Fruit fly (Drosophila melanogaster) whole organism, prepupa: ENCODE measurements around the gene CG8188.

Source experiments
- Blimp-1 ChIP-seq: fragments of 200-800 bp; sonication (Bioruptor generic); optimal IDR thresholded peaks from 3 replicates; lab custom pipeline; 2017; ENCODE audit warnings: missing biosample characterization, missing genetic modification characterization, mild to moderate bottlenecking, moderate library complexity, missing genetic modification reagents
- CG10631 ChIP-seq: fragments of 200-800 bp; sonication (Bioruptor generic); optimal IDR thresholded peaks from 2 replicates; lab custom pipeline; 2016; ENCODE audit warnings: missing biosample characterization, missing genetic modification characterization
- CG11294 ChIP-seq: fragments of 200-800 bp; sonication (Bioruptor generic); IDR thresholded peaks from 2 replicates; pipeline ENCODE4 v1.3.6; 2022; ENCODE audit warnings: missing biosample characterization, missing genetic modification characterization
- CG11902 ChIP-seq: fragments of 200-800 bp; sonication (Bioruptor generic); optimal IDR thresholded peaks from 3 replicates; lab custom pipeline; 2016; ENCODE audit warnings: missing biosample characterization, missing genetic modification characterization
- CG15336 ChIP-seq: fragments of 200-800 bp; sonication (Bioruptor generic); IDR thresholded peaks from 2 replicates; pipeline ENCODE4 v1.3.6; 2022; ENCODE audit warnings: missing biosample characterization, missing genetic modification characterization
- CG16779 ChIP-seq: fragments of 200-800 bp; sonication (Bioruptor generic); optimal IDR thresholded peaks from 3 replicates; lab custom pipeline; 2017; ENCODE audit warnings: missing biosample characterization, mild to moderate bottlenecking, missing genetic modification characterization
- CG3032 ChIP-seq: fragments of 200-800 bp; optimal IDR thresholded peaks from 2 replicates; lab custom pipeline; 2019; ENCODE audit warnings: missing biosample characterization, mild to moderate bottlenecking, missing genetic modification characterization, moderate library complexity
- CG31627 ChIP-seq: fragments of 200-800 bp; sonication (Bioruptor generic); optimal IDR thresholded peaks from 3 replicates; lab custom pipeline; 2016; ENCODE audit warnings: missing biosample characterization, missing genetic modification characterization
- CG32006 ChIP-seq: fragments of 200-800 bp; sonication (Bioruptor generic); optimal IDR thresholded peaks from 3 replicates; lab custom pipeline; 2017; ENCODE audit warnings: missing biosample characterization, mild to moderate bottlenecking, missing genetic modification characterization
- CG34406 ChIP-seq: fragments of 200-800 bp; sonication (Bioruptor generic); optimal IDR thresholded peaks from 3 replicates; lab custom pipeline; 2016; ENCODE audit warnings: missing biosample characterization, missing genetic modification characterization
- CG4318 ChIP-seq: fragments of 200-800 bp; sonication (Bioruptor generic); optimal IDR thresholded peaks from 3 replicates; lab custom pipeline; 2017; ENCODE audit warnings: missing biosample characterization, mild to moderate bottlenecking, missing genetic modification characterization
- CG6163 ChIP-seq: fragments of 200-800 bp; sonication (Bioruptor generic); IDR thresholded peaks from 3 replicates; pipeline ENCODE4 v1.3.6; 2022; ENCODE audit warnings: missing biosample characterization, missing genetic modification characterization
- CG6276 ChIP-seq: fragments of 200-800 bp; sonication (Bioruptor generic); optimal IDR thresholded peaks from 2 replicates; lab custom pipeline; 2017; ENCODE audit warnings: missing biosample characterization, mild to moderate bottlenecking, missing genetic modification characterization
- CG6792 ChIP-seq: fragments of 200-800 bp; sonication (Bioruptor generic); optimal IDR thresholded peaks from 3 replicates; lab custom pipeline; 2016; ENCODE audit warnings: missing biosample characterization, missing genetic modification characterization
- CG6808 ChIP-seq: fragments of 200-800 bp; sonication (Bioruptor generic); optimal IDR thresholded peaks from 3 replicates; lab custom pipeline; 2017; ENCODE audit warnings: missing biosample characterization, missing genetic modification characterization, mild to moderate bottlenecking, moderate library complexity, missing genetic modification reagents
- CG6854 ChIP-seq: fragments of 200-800 bp; sonication (Bioruptor generic); optimal IDR thresholded peaks from 2 replicates; lab custom pipeline; 2017; ENCODE audit warnings: missing biosample characterization, mild to moderate bottlenecking, missing genetic modification characterization
- CG7368 ChIP-seq: fragments of 200-800 bp; sonication (Bioruptor generic); optimal IDR thresholded peaks from 3 replicates; lab custom pipeline; 2016; ENCODE audit warnings: missing biosample characterization, missing genetic modification characterization
- CG8119 ChIP-seq: fragments of 200-800 bp; sonication (Bioruptor generic); IDR thresholded peaks from 3 replicates; pipeline ENCODE4 v1.3.6; 2022; ENCODE audit warnings: missing biosample characterization, missing genetic modification characterization
- CG8632 ChIP-seq: fragments of 200-800 bp; sonication (Bioruptor generic); optimal IDR thresholded peaks from 3 replicates; lab custom pipeline; 2016; ENCODE audit warnings: missing biosample characterization, missing genetic modification characterization
- Eip78C ChIP-seq: fragments of 200-800 bp; sonication (Bioruptor generic); peaks from one replicate; lab custom pipeline; 2016; ENCODE audit warnings: missing biosample characterization, missing genetic modification characterization
- Eip93F ChIP-seq: fragments of 200-800 bp; sonication (Bioruptor generic); optimal IDR thresholded peaks from 2 replicates; lab custom pipeline; 2016; ENCODE audit warnings: missing biosample characterization, mild to moderate bottlenecking, missing genetic modification characterization
- Ets96B ChIP-seq: fragments of 200-800 bp; optimal IDR thresholded peaks from 2 replicates; lab custom pipeline; 2019; ENCODE audit warnings: missing biosample characterization, mild to moderate bottlenecking, missing genetic modification characterization, moderate library complexity
- Gug ChIP-seq: fragments of 200-800 bp; sonication (Bioruptor generic); IDR thresholded peaks from 2 replicates; pipeline ENCODE4 v1.3.6; 2022; ENCODE audit warnings: missing biosample characterization, missing genetic modification characterization
- Hr38 ChIP-seq: sonication (Bioruptor generic); optimal IDR thresholded peaks from 2 replicates; lab custom pipeline; 2016; ENCODE audit warnings: missing biosample characterization, missing genetic modification characterization
- Hr39 ChIP-seq: fragments of 200-800 bp; sonication (Bioruptor generic); optimal IDR thresholded peaks from 2 replicates; lab custom pipeline; 2016; ENCODE audit warnings: missing biosample characterization, missing genetic modification characterization
- Hr4 ChIP-seq: fragments of 200-800 bp; sonication (Bioruptor generic); optimal IDR thresholded peaks from 3 replicates; lab custom pipeline; 2016; ENCODE audit warnings: missing biosample characterization, missing genetic modification characterization
- Met ChIP-seq: fragments of 200-800 bp; sonication (Bioruptor generic); optimal IDR thresholded peaks from 3 replicates; lab custom pipeline; 2016; ENCODE audit warnings: missing biosample characterization, missing genetic modification characterization
- OdsH ChIP-seq: fragments of 200-800 bp; sonication (Bioruptor generic); optimal IDR thresholded peaks from 3 replicates; lab custom pipeline; 2016; ENCODE audit warnings: missing biosample characterization, missing genetic modification characterization
- Smox ChIP-seq: fragments of 200-800 bp; sonication (Bioruptor generic); optimal IDR thresholded peaks from 3 replicates; lab custom pipeline; 2016; ENCODE audit warnings: missing biosample characterization, missing genetic modification characterization
- Sox14 ChIP-seq: fragments of 200-800 bp; sonication (Bioruptor generic); optimal IDR thresholded peaks from 3 replicates; lab custom pipeline; 2016; ENCODE audit warnings: missing biosample characterization, missing genetic modification characterization
- Sox15 ChIP-seq: fragments of 200-800 bp; sonication (Bioruptor generic); optimal IDR thresholded peaks from 3 replicates; lab custom pipeline; 2016; ENCODE audit warnings: missing biosample characterization, missing genetic modification characterization
- achi ChIP-seq: fragments of 200-800 bp; sonication (Bioruptor generic); optimal IDR thresholded peaks from 3 replicates; lab custom pipeline; 2016; ENCODE audit warnings: missing biosample characterization, missing genetic modification characterization
- acj6 ChIP-seq: fragments of 200-800 bp; sonication (Bioruptor generic); optimal IDR thresholded peaks from 3 replicates; lab custom pipeline; 2016; ENCODE audit warnings: missing biosample characterization, missing genetic modification characterization
- dac ChIP-seq: fragments of 200-800 bp; sonication (Bioruptor generic); optimal IDR thresholded peaks from 2 replicates; lab custom pipeline; 2017; ENCODE audit warnings: missing biosample characterization, mild to moderate bottlenecking, missing genetic modification characterization
- dsx ChIP-seq: fragments of 200-800 bp; optimal IDR thresholded peaks from 3 replicates; lab custom pipeline; 2019; ENCODE audit warnings: missing biosample characterization, mild to moderate bottlenecking, missing genetic modification characterization, moderate library complexity; ENCODE audit not compliant: poor library complexity, severe bottlenecking
- eg ChIP-seq: fragments of 200-800 bp; sonication (Bioruptor generic); IDR thresholded peaks from 3 replicates; pipeline ENCODE4 v1.3.6; 2022; ENCODE audit warnings: missing biosample characterization, missing genetic modification characterization
- esn ChIP-seq: fragments of 200-800 bp; sonication (Bioruptor generic); optimal IDR thresholded peaks from 2 replicates; lab custom pipeline; 2016; ENCODE audit warnings: missing biosample characterization, mild to moderate bottlenecking, missing genetic modification characterization, moderate library complexity
- fd85E ChIP-seq: fragments of 200-800 bp; sonication (Bioruptor generic); optimal IDR thresholded peaks from 3 replicates; lab custom pipeline; 2016; ENCODE audit warnings: missing biosample characterization, missing genetic modification characterization
- fkh ChIP-seq: fragments of 200-800 bp; sonication (Bioruptor generic); optimal IDR thresholded peaks from 3 replicates; lab custom pipeline; 2017; ENCODE audit warnings: missing biosample characterization, mild to moderate bottlenecking, missing genetic modification characterization, moderate library complexity
- net ChIP-seq: fragments of 200-800 bp; sonication (Bioruptor generic); optimal IDR thresholded peaks from 3 replicates; lab custom pipeline; 2016; ENCODE audit warnings: missing biosample characterization, missing genetic modification characterization
- pdm3 ChIP-seq: fragments of 200-800 bp; sonication (Bioruptor generic); optimal IDR thresholded peaks from 3 replicates; lab custom pipeline; 2016; ENCODE audit warnings: missing biosample characterization, missing genetic modification characterization
- spab ChIP-seq: fragments of 200-800 bp; sonication (Bioruptor generic); optimal IDR thresholded peaks from 2 replicates; lab custom pipeline; 2017; ENCODE audit warnings: missing biosample characterization, mild to moderate bottlenecking, missing genetic modification characterization, missing genetic modification reagents
- svp ChIP-seq: fragments of 200-800 bp; sonication (Bioruptor generic); peaks from one replicate; lab custom pipeline; 2016; ENCODE audit warnings: missing biosample characterization, missing genetic modification characterization
- topi ChIP-seq: fragments of 200-800 bp; sonication (Bioruptor generic); optimal IDR thresholded peaks from 3 replicates; lab custom pipeline; 2016; ENCODE audit warnings: missing biosample characterization, missing genetic modification characterization
- vri ChIP-seq: fragments of 200-800 bp; sonication (Bioruptor generic); optimal IDR thresholded peaks from 3 replicates; lab custom pipeline; 2016; ENCODE audit warnings: missing biosample characterization, mild to moderate bottlenecking, missing genetic modification characterization

The CG8188 gene

DNA sequence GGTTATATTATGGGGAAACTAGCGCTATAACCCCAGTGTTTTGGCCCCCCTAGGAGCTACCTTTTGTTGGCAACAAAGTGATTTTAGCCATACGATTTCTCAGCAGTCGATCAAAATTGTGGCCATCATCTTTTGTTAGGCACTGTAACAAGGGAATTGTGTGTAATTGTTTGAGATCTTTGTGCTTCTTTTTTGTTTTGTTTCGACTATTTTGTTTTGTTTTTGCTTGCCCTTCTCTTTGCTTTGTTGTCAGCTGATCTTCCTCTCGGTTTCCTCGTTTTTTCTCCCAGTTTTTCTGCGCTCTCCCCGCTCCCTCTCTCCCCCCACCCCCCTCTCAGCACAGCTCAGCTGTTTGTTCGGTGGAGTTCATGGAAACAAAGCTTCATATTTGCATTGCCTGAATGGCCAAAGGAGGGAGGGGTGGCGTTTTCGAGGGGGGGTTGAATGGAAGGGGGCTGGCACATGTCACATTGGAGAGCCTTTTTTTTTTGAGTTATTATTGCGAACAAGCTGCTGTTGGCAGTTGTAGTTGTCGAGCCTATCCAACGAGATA lies 23.2 kb upstream of the CG8188 start (continued):
- TF ChIP-seq Gug (no peak), pdm3 (GFP tag; lab: Kevin White, UChicago) (no peak), Sox14 (GFP tag; lab: Kevin White, UChicago) (peak; percentile 15), spab (GFP tag; lab: Kevin White, UChicago) (peak; percentile 31), CG8119 (no peak), Met (GFP tag; lab: Kevin White, UChicago) (no peak), Hr38 (GFP tag; lab: Kevin White, UChicago) (no peak), CG10631 (GFP tag; lab: Kevin White, UChicago) (no peak), CG8632 (GFP tag; lab: Kevin White, UChicago) (no peak), acj6 (no peak)
- TF ChIP-seq, all 60 proteins: peak for 14

DNA sequence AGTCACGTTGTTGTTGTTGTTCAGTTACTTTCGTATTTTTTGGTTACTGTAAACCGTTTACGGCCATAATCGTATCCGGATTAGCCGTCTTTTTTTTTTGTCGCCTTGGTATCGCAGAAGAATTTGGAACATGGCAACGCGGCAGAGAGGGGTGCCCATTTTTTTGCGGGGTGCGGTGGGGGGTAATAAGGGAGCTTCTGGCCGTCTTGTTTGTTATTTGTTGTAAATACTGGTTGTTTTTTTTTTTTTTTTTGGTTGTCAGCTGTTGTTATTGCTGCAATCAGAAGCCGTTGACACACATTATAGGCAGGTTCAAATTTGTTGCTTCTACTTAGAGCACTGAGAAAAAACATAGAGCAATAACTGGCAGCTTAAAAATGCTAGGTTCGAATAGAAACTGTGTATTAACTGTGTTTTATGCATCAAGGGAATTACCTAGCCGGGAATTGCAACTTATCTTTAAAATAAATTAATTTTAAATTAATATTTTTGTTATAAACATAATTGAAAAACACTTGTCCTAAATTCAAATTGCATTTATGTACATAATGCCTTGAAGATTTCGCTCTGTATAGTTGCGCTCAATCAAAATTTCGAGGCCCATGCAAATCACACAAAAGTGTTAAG lies 21.6 kb upstream of the CG8188 start:
- TF ChIP-seq Ets96B (tag; lab: Kevin White, UChicago) (no peak), CG7368 (GFP tag; lab: Kevin White, UChicago) (no peak), CG32006 (GFP tag; lab: Kevin White, UChicago) (peak; percentile 56), CG15336 (GFP tag; lab: Robert Waterston, UW) (peak; percentile 53; the same call in 1 of the 2 replicates), Hr39 (GFP tag; lab: Kevin White, UChicago) (no peak), CG6854 (GFP tag; lab: Kevin White, UChicago) (no peak), eg (peak; percentile 46; the same call in 2 of the 3 replicates), net (no peak), Sox15 (GFP tag; lab: Kevin White, UChicago) (no peak), CG6163 (GFP tag; lab: Robert Waterston, UW) (0 out of 3 replicates have a peak, but pooled peaks have one; percentile 28), CG8119 (0 out of 3 replicates have a peak, but pooled peaks have one; percentile 22), Eip78C (GFP tag; lab: Kevin White, UChicago) (peak; percentile 55), CG6276 (GFP tag; lab: Kevin White, UChicago) (peak; percentile 37)

DNA sequence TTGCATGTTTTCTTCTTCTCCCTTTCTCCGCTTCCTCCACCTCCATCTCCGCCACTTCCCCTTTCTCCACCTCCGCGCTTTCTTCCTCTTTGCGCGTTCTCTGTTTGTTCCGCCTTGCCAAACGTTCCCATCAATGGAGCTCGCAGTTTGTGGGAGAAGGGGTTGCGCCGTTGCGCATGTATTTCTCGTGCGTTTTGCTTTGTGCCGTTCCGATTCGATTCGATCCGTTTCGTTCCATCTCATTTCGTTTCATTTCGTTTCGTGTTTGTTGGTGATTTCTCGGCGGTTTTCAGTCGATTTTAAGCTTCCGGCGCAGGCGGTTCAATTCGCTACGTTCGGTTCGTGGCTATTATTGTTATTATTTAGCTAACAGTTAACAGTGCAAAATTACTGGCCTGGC lies 20.1 kb upstream of the CG8188 start:
- TF ChIP-seq CG3032 (no peak), topi (no peak), Smox (GFP tag; lab: Kevin White, UChicago) (no peak), CG6854 (GFP tag; lab: Kevin White, UChicago) (peak; percentile 61), CG7368 (GFP tag; lab: Kevin White, UChicago) (no peak), fd85E (GFP tag; lab: Kevin White, UChicago) (no peak), dac (GFP tag; lab: Kevin White, UChicago) (no peak), Hr38 (GFP tag; lab: Kevin White, UChicago) (no peak), CG10631 (GFP tag; lab: Kevin White, UChicago) (no peak), CG8119 (no peak), net (peak; percentile 4), svp (GFP tag; lab: Kevin White, UChicago) (no peak), vri (peak; percentile 3), OdsH (no peak), CG11294 (GFP tag; lab: Robert Waterston, UW) (no peak), Eip78C (GFP tag; lab: Kevin White, UChicago) (peak; percentile 74), CG34406 (GFP tag; lab: Kevin White, UChicago) (no peak), esn (GFP tag; lab: Kevin White, UChicago) (peak; percentile 22), dsx (peak; percentile 10), CG32006 (GFP tag; lab: Kevin White, UChicago) (no peak), CG8632 (GFP tag; lab: Kevin White, UChicago) (no peak), CG31627 (GFP tag; lab: Kevin White, UChicago) (no peak), achi (no peak), CG6792 (GFP tag; lab: Kevin White, UChicago) (no peak), CG11902 (GFP tag; lab: Kevin White, UChicago) (no peak), fkh (peak; percentile 67), CG4318 (GFP tag; lab: Kevin White, UChicago) (no peak), CG6163 (GFP tag; lab: Robert Waterston, UW) (peak; percentile 72), CG15336 (GFP tag; lab: Robert Waterston, UW) (0 out of 2 replicates have a peak, but pooled peaks have one; percentile 31), Sox14 (GFP tag; lab: Kevin White, UChicago) (peak; percentile 44), Eip93F (no peak), CG16779 (tag; lab: Kevin White, UChicago) (no peak), Met (GFP tag; lab: Kevin White, UChicago) (no peak), Hr4 (GFP tag; lab: Kevin White, UChicago) (no peak), Blimp-1 (GFP tag; lab: Kevin White, UChicago) (no peak), CG6808 (no peak), pdm3 (GFP tag; lab: Kevin White, UChicago) (no peak)
